Worm (Caenorhabditis elegans) whole organism, young adult: ENCODE measurements around the gene C49F5.7.
"Not testable (repeated sequence)": the region's sequence is repeated elsewhere in the genome, so short reads cannot be mapped to it uniquely, and the experiment has no call there.

ENCODE experiments used
- B0261.1 ChIP-seq: sonication (generic microtip); optimal IDR thresholded peaks from 2 replicates; lab custom pipeline; 2016; ENCODE audit warnings: mild to moderate bottlenecking, missing genetic modification characterization, moderate library complexity, missing compliant biosample characterization
- C17E4.6 ChIP-seq: fragments of 200-800 bp; sonication (Bioruptor generic); IDR thresholded peaks from 2 replicates; pipeline ENCODE4 v1.3.6; 2022; ENCODE audit warnings: missing genetic modification reagents, missing genetic modification characterization, missing compliant biosample characterization
- D2030.7 ChIP-seq: fragments of 200-800 bp; sonication (Bioruptor generic); IDR thresholded peaks from 2 replicates; pipeline ENCODE4 v1.3.6; 2022; ENCODE audit warnings: missing genetic modification reagents, missing genetic modification characterization, missing compliant biosample characterization
- F33H1.4 ChIP-seq: fragments of 200-800 bp; sonication (Bioruptor generic); IDR thresholded peaks from 2 replicates; pipeline ENCODE4 v1.3.6; 2022; ENCODE audit warnings: missing genetic modification reagents, missing genetic modification characterization, missing compliant biosample characterization
- akir-1 ChIP-seq: fragments of 200-800 bp; sonication (Bioruptor generic); optimal IDR thresholded peaks from 2 replicates; lab custom pipeline; 2018; ENCODE audit warnings: mild to moderate bottlenecking, missing genetic modification characterization, moderate library complexity, missing compliant biosample characterization
- ama-1 ChIP-seq, 3 experiments: fragments of 150-350 bp in 1 of 3; sonication (generic microtip) in 2 of 3; optimal IDR thresholded peaks; 2 replicates each; lab custom pipeline; 2014 to 2018; ENCODE audit warnings: missing biosample characterization in 2 of 3, missing genetic modification characterization in 2 of 3, missing genetic modification reagents in 2 of 3
- atf-7 ChIP-seq: sonication (generic microtip); optimal IDR thresholded peaks from 2 replicates; lab custom pipeline; 2017; ENCODE audit warnings: mild to moderate bottlenecking, missing genetic modification characterization, missing compliant biosample characterization
- attf-3 ChIP-seq: fragments of 200-800 bp; sonication (Bioruptor generic); conservative IDR thresholded peaks from 2 replicates; pipeline ENCODE4 v1.3.6; 2022; ENCODE audit warnings: missing genetic modification reagents, missing genetic modification characterization, missing compliant biosample characterization
- attf-5 ChIP-seq: fragments of 200-800 bp; sonication (Bioruptor generic); optimal IDR thresholded peaks from 2 replicates; lab custom pipeline; 2018; ENCODE audit warnings: mild to moderate bottlenecking, missing genetic modification characterization, missing compliant biosample characterization
- attf-6 ChIP-seq: fragments of 200-800 bp; sonication (Bioruptor generic); IDR thresholded peaks from 2 replicates; pipeline ENCODE4 v1.3.6; 2022; ENCODE audit warnings: missing genetic modification reagents, missing genetic modification characterization, missing compliant biosample characterization
- bed-1 ChIP-seq: fragments of 200-800 bp; sonication (Bioruptor generic); IDR thresholded peaks from 2 replicates; pipeline ENCODE4 v1.3.6; 2022; ENCODE audit warnings: missing genetic modification reagents, missing genetic modification characterization, missing compliant biosample characterization
- ccch-3 ChIP-seq: fragments of 200-800 bp; sonication (Bioruptor generic); optimal IDR thresholded peaks from 2 replicates; lab custom pipeline; 2018; ENCODE audit warnings: mild to moderate bottlenecking, missing genetic modification characterization, missing compliant biosample characterization
- ceh-58 ChIP-seq: fragments of 200-800 bp; sonication (Bioruptor generic); IDR thresholded peaks from 2 replicates; pipeline ENCODE4 v1.3.6; 2022; ENCODE audit warnings: missing genetic modification characterization, missing compliant biosample characterization
- chd-7 ChIP-seq: sonication (generic microtip); optimal IDR thresholded peaks from 2 replicates; lab custom pipeline; 2016; ENCODE audit warnings: mild to moderate bottlenecking, missing genetic modification characterization, moderate library complexity, missing compliant biosample characterization
- dox-1 ChIP-seq: fragments of 200-800 bp; sonication (Bioruptor generic); IDR thresholded peaks from 2 replicates; pipeline ENCODE4 v1.3.6; 2022; ENCODE audit warnings: missing genetic modification reagents, missing genetic modification characterization, missing compliant biosample characterization
- egrh-3 ChIP-seq: fragments of 200-800 bp; sonication (Bioruptor generic); IDR thresholded peaks from 2 replicates; pipeline ENCODE4 v1.3.6; 2022; ENCODE audit warnings: missing genetic modification reagents, missing genetic modification characterization, missing compliant biosample characterization
- hlh-26 ChIP-seq: fragments of 200-800 bp; sonication (Bioruptor generic); conservative IDR thresholded peaks from 2 replicates; pipeline ENCODE4 v1.3.6; 2022; ENCODE audit warnings: missing genetic modification reagents, missing genetic modification characterization, missing compliant biosample characterization
- hsf-1 ChIP-seq: fragments of 200-800 bp; sonication (Bioruptor generic); IDR thresholded peaks from 2 replicates; pipeline ENCODE4 v1.3.6; 2022; ENCODE audit warnings: missing genetic modification reagents, missing genetic modification characterization, missing compliant biosample characterization
- let-526 ChIP-seq: fragments of 200-800 bp; sonication (Bioruptor generic); IDR thresholded peaks from 2 replicates; pipeline ENCODE4 v1.3.6; 2022; ENCODE audit warnings: missing genetic modification reagents, missing genetic modification characterization, missing compliant biosample characterization
- let-607 ChIP-seq, 2 experiments: fragments of 200-800 bp in 1 of 2; sonication (Bioruptor generic) in 1 of 2; sonication (generic microtip) in 1 of 2; optimal IDR thresholded peaks; 2 replicates each; lab custom pipeline; 2016 to 2018; ENCODE audit warnings: mild to moderate bottlenecking in 2 of 2, missing compliant biosample characterization in 2 of 2, missing genetic modification characterization in 2 of 2, moderate library complexity in 2 of 2, missing genotype in 1 of 2
- lin-54 ChIP-seq: fragments of 200-800 bp; sonication (Bioruptor generic); optimal IDR thresholded peaks from 2 replicates; lab custom pipeline; 2018; ENCODE audit warnings: mild to moderate bottlenecking, missing genetic modification characterization, missing compliant biosample characterization
- madf-10 ChIP-seq: sonication (generic microtip); optimal IDR thresholded peaks from 2 replicates; lab custom pipeline; 2016; ENCODE audit warnings: mild to moderate bottlenecking, missing genetic modification characterization, missing compliant biosample characterization
- madf-8 ChIP-seq: fragments of 200-800 bp; sonication (Bioruptor generic); conservative IDR thresholded peaks from 2 replicates; pipeline ENCODE4 v1.3.6; 2022; ENCODE audit warnings: missing genetic modification reagents, missing genetic modification characterization, missing compliant biosample characterization
- mcd-1 ChIP-seq: fragments of 200-800 bp; sonication (Bioruptor generic); IDR thresholded peaks from 2 replicates; pipeline ENCODE4 v1.3.6; 2022; ENCODE audit warnings: missing genetic modification reagents, missing genetic modification characterization, missing compliant biosample characterization
- nhr-120 ChIP-seq: fragments of 200-800 bp; sonication (Bioruptor generic); IDR thresholded peaks from 2 replicates; pipeline ENCODE4 v1.3.6; 2022; ENCODE audit warnings: missing genetic modification characterization, missing compliant biosample characterization
- nhr-27 ChIP-seq: fragments of 200-800 bp; sonication (Bioruptor generic); optimal IDR thresholded peaks from 2 replicates; lab custom pipeline; 2018; ENCODE audit warnings: mild to moderate bottlenecking, missing genetic modification characterization, moderate library complexity, missing compliant biosample characterization
- nhr-80 ChIP-seq: sonication (generic microtip); optimal IDR thresholded peaks from 2 replicates; lab custom pipeline; 2016; ENCODE audit warnings: missing genetic modification characterization, missing compliant biosample characterization
- sdz-38 ChIP-seq: sonication (generic microtip); optimal IDR thresholded peaks from 2 replicates; lab custom pipeline; 2016; ENCODE audit warnings: missing genotype, missing genetic modification characterization, missing compliant biosample characterization
- sea-2 ChIP-seq: fragments of 200-800 bp; sonication (Bioruptor generic); IDR thresholded peaks from 2 replicates; pipeline ENCODE4 v1.3.6; 2022; ENCODE audit warnings: missing genetic modification characterization, missing compliant biosample characterization
- snpc-3.4 ChIP-seq: sonication (generic microtip); optimal IDR thresholded peaks from 2 replicates; lab custom pipeline; 2017; ENCODE audit warnings: missing genetic modification characterization, mild to moderate bottlenecking, missing compliant biosample characterization, antibody characterized with exemption, moderate library complexity, missing genotype, missing genetic modification reagents
- tlf-1 ChIP-seq: fragments of 200-800 bp; sonication (Bioruptor generic); optimal IDR thresholded peaks from 2 replicates; lab custom pipeline; 2018; ENCODE audit warnings: mild to moderate bottlenecking, missing genetic modification characterization, missing compliant biosample characterization
- unc-62 ChIP-seq: fragments of 150-350 bp; optimal IDR thresholded peaks from 2 replicates; lab custom pipeline; 2014; ENCODE audit warnings: missing biosample characterization, missing genetic modification reagents, missing genetic modification characterization
- zfh-2 ChIP-seq: fragments of 200-800 bp; sonication (Bioruptor generic); conservative IDR thresholded peaks from 2 replicates; pipeline ENCODE4 v1.3.6; 2022; ENCODE audit warnings: missing genetic modification reagents, missing genetic modification characterization, missing compliant biosample characterization
- ztf-22 ChIP-seq: fragments of 200-800 bp; sonication (Bioruptor generic); optimal IDR thresholded peaks from 2 replicates; lab custom pipeline; 2018; ENCODE audit warnings: mild to moderate bottlenecking, missing genetic modification characterization, moderate library complexity, missing compliant biosample characterization
- ztf-25 ChIP-seq: fragments of 200-800 bp; sonication (Bioruptor generic); IDR thresholded peaks from 2 replicates; pipeline ENCODE4 v1.3.6; 2022; ENCODE audit warnings: missing genetic modification reagents, missing genetic modification characterization, missing compliant biosample characterization
- ztf-28 ChIP-seq: fragments of 200-800 bp; sonication (Bioruptor generic); IDR thresholded peaks from 2 replicates; pipeline ENCODE4 v1.3.6; 2022; ENCODE audit warnings: missing genetic modification reagents, missing genetic modification characterization, missing compliant biosample characterization
- ztf-6 ChIP-seq: fragments of 200-800 bp; sonication (Bioruptor generic); IDR thresholded peaks from 2 replicates; pipeline ENCODE4 v1.3.6; 2022; ENCODE audit warnings: missing genetic modification reagents, missing genetic modification characterization, missing compliant biosample characterization

The C49F5.7 gene

DNA sequence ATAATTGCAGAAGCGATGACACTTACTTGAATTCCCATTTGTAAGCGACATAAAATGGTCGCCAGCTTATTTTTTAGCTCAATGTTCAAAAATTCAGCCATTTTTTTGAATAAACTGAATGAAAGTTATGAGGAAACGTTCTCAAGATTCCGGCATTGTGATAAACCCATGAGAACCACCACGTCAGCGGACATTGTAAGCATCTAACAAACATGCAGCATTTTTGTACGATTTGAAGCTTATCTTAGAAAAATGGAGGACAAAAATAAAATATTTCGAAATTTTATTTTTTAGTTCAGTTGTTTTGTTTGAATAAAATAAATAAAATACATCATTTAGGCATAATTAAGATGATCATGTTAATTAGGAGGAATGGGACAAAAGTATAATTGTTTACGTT, 41.4 kb upstream of the C49F5.7 start, which contains the start of gene T08D10.4:
T08D10.4 (minus strand) TSS at position 101 of the 400 bp plus-strand sequence.
- TF ChIP-seq unc-62 (GFP tag; lab: Kevin White, UChicago): no peak
- TF ChIP-seq madf-8 (GFP tag; lab: Robert Waterston, UW): no peak
- no peak for TF ChIP-seq egrh-3
- no peak for TF ChIP-seq ztf-28 (GFP tag; lab: Robert Waterston, UW)

ce11 chrX:11955125-11955524, 39.5 kb upstream of the C49F5.7 start, which contains the start of gene T08D10.3:
TSS of gene T08D10.3 (plus strand) at chrX:11955425.
- TF ChIP-seq D2030.7: no peak
- TF ChIP-seq nhr-80 (tag; lab: Kevin White, UChicago): peak; percentile 8
- TF ChIP-seq, all 124 proteins: peak for 1

ce11 chrX:11957246-11957645, 37.3 kb upstream of the C49F5.7 start, which contains the start of gene T08D10.5:
TSS of gene T08D10.5 (plus strand) at chrX:11957546.
- TF ChIP-seq hsf-1 (GFP tag; lab: Robert Waterston, UW) (no peak), B0261.1 (tag; lab: Kevin White, UChicago) (no peak), mcd-1 (GFP tag; lab: Robert Waterston, UW) (no peak), ccch-3 (GFP tag; lab: Kevin White, UChicago) (no peak), nhr-120 (GFP tag; lab: Robert Waterston, UW) (no peak), hlh-26 (GFP tag; lab: Robert Waterston, UW) (no peak), chd-7 (no peak), unc-62 (GFP tag; lab: Kevin White, UChicago) (no peak), F33H1.4 (no peak), attf-6 (no peak), lin-54 (GFP tag; lab: Kevin White, UChicago) (no peak), attf-3 (no peak), ztf-28 (GFP tag; lab: Robert Waterston, UW) (no peak), nhr-27 (no peak), C17E4.6 (GFP tag; lab: Robert Waterston, UW) (no peak), madf-10 (tag; lab: Kevin White, UChicago) (no peak), ceh-58 (GFP tag; lab: Robert Waterston, UW) (no peak)

- TF ChIP-seq nhr-80 (tag; lab: Kevin White, UChicago) (peak; percentile 7), hlh-26 (GFP tag; lab: Robert Waterston, UW) (no peak)
Observed at ce11 chrX:11959838-11960237, 34.7 kb upstream of the C49F5.7 start, which contains the start of gene C49F5.8. TSS of gene C49F5.8 (plus strand) at chrX:11960138.

DNA sequence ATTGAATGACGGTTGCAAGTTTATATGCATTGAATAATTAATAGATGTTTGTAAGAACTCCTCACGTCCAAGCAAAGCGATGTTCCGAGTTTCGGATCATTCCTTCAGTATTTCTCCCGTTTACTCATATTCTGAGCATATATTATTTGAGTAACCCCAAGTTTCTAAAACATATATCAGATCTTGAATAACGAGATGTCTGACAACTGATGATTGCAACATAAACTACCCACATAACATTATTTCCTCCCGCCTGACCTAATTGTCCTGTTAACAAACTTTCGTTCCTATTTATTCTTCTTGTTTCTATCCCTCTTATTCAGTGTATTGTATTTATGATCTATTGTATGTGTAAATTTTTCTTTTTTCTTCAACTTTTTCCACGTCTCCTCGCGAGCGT, 33.5 kb upstream of the C49F5.7 start, which contains the start of gene C49F5.13:
C49F5.13 (plus strand) TSS at position 301 of the 400 bp plus-strand sequence.
- TF ChIP-seq akir-1 (GFP tag; lab: Kevin White, UChicago); dox-1 (GFP tag; lab: Robert Waterston, UW); chd-7: not testable (repeated sequence)

- peak; percentile 9 for TF ChIP-seq madf-10 (tag; lab: Kevin White, UChicago)
- TF ChIP-seq dox-1 (GFP tag; lab: Robert Waterston, UW): no peak; the same call in 1 of the 2 replicates
- peak in 1 of 2 experiments; percentile 1 for TF ChIP-seq let-607 (tag; optimal IDR thresholded peaks at IDR 0.05; lab: Kevin White, UChicago)
- no peak for TF ChIP-seq ztf-25 (GFP tag; lab: Robert Waterston, UW)
- TF ChIP-seq let-526 (GFP tag; lab: Robert Waterston, UW): no peak
- TF ChIP-seq zfh-2 (GFP tag; lab: Robert Waterston, UW): no peak
- no peak for TF ChIP-seq sdz-38 (tag; lab: Kevin White, UChicago)
- no peak for TF ChIP-seq sea-2 (GFP tag; lab: Robert Waterston, UW)
- no peak for TF ChIP-seq unc-62 (GFP tag; lab: Kevin White, UChicago)
- TF ChIP-seq ama-1 (optimal IDR thresholded peaks at IDR 0.05; lab: Kevin White, UChicago): no peak
- no peak for TF ChIP-seq ama-1 (GFP tag; optimal IDR thresholded peaks at IDR 0.05; lab: Kevin White, UChicago)
- TF ChIP-seq tlf-1 (GFP tag; lab: Kevin White, UChicago): no peak
- peak; percentile 40 for TF ChIP-seq atf-7 (tag; lab: Kevin White, UChicago)
- no peak for TF ChIP-seq attf-6
- no peak for TF ChIP-seq ztf-6 (GFP tag; lab: Robert Waterston, UW)
- TF ChIP-seq bed-1 (GFP tag; lab: Robert Waterston, UW): no peak
- peak; percentile 22 for TF ChIP-seq chd-7
- TF ChIP-seq ztf-22 (GFP tag; lab: Kevin White, UChicago): peak; percentile 68
- TF ChIP-seq attf-5 (GFP tag; lab: Kevin White, UChicago): no peak
- TF ChIP-seq snpc-3.4: no peak
Observed at ce11 chrX:11962050-11962788, 32.4 kb upstream of the C49F5.7 start.
